Worm (Caenorhabditis elegans) whole organism, L4 larva: ENCODE data around the gene scl-26.

ENCODE experiments used
- aly-2 ChIP-seq: sonication (generic microtip); optimal IDR thresholded peaks from 2 replicates; lab custom pipeline; 2018; ENCODE audit warnings: missing biosample characterization, missing genetic modification characterization
- dmd-9 ChIP-seq: fragments of 200-800 bp; sonication (Bioruptor generic); IDR thresholded peaks from 2 replicates; pipeline ENCODE4 v1.3.6; 2022; ENCODE audit warnings: missing genetic modification reagents, missing genetic modification characterization, missing compliant biosample characterization
- egl-43 ChIP-seq: fragments of 200-800 bp; sonication (Bioruptor generic); IDR thresholded peaks from 2 replicates; pipeline ENCODE4 v1.3.6; 2022; ENCODE audit warnings: missing genetic modification reagents, missing genetic modification characterization, missing compliant biosample characterization
- lin-13 ChIP-seq: fragments of 150-350 bp; optimal IDR thresholded peaks from 2 replicates; lab custom pipeline; 2014; ENCODE audit warnings: missing biosample characterization, missing genetic modification reagents, missing genetic modification characterization
- lin-39 ChIP-seq: fragments of 150-350 bp; optimal IDR thresholded peaks from 2 replicates; lab custom pipeline; 2014; ENCODE audit warnings: missing biosample characterization, missing genetic modification reagents, missing genetic modification characterization
- mdl-1 ChIP-seq, 2 experiments: fragments of 150-350 bp in 1 of 2; sonication (generic microtip) in 1 of 2; optimal IDR thresholded peaks; 2 replicates each; lab custom pipeline; 2014 to 2017; ENCODE audit warnings: missing biosample characterization in 2 of 2, missing genetic modification characterization in 2 of 2
- mdt-29 ChIP-seq: fragments of 200-800 bp; sonication (Bioruptor generic); IDR thresholded peaks from 2 replicates; pipeline ENCODE4 v1.3.6; 2022; ENCODE audit warnings: missing genetic modification reagents, missing genetic modification characterization, missing compliant biosample characterization
- mxl-2 ChIP-seq: fragments of 200-800 bp; sonication (Bioruptor generic); conservative IDR thresholded peaks from 2 replicates; pipeline ENCODE4 v1.3.6; 2022; ENCODE audit warnings: missing genetic modification reagents, missing genetic modification characterization, missing compliant biosample characterization
- nhr-237 ChIP-seq: sonication (generic microtip); optimal IDR thresholded peaks from 2 replicates; lab custom pipeline; 2017; ENCODE audit warnings: missing biosample characterization, missing genetic modification characterization
- pha-4 ChIP-seq, 2 experiments: fragments of 150-350 bp in 1 of 2; fragments of 200-800 bp in 1 of 2; sonication (Bioruptor generic) in 1 of 2; IDR thresholded peaks in 1 of 2; optimal IDR thresholded peaks in 1 of 2; 2 replicates each; pipeline versions ENCODE4 v1.3.6 to Lab custom; 2014 to 2022; ENCODE audit warnings: missing genetic modification characterization in 2 of 2, missing genetic modification reagents in 2 of 2, missing biosample characterization in 1 of 2, missing compliant biosample characterization in 1 of 2
- zag-1 ChIP-seq: fragments of 150-350 bp; optimal IDR thresholded peaks from 2 replicates; lab custom pipeline; 2014; ENCODE audit warnings: missing biosample characterization, missing genetic modification characterization

DNA sequence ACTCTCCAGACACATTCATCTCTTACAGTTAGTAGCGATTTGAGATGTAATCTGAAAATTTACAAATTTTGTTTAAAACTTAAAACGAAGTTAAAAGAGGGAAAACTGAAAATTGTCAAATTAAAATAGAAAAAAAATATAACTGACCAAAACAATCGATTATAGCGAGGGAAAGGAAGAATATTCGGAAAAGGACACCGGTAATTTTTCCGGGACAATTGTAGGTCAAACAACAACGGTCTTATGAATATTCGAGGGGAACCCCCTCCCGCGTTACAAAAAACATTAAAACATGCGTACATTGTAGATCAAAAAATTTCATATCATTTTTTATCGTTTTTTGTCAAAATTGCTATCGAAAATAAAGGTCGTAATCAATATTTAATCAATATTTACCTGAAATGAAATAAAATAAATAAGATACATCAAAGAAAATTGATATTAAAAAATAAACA, 20.7 kb upstream of the scl-26 start, which contains the start of gene C50E3.12:
- no peak for TF ChIP-seq lin-39 (tag; lab: Kevin White, UChicago)
- no peak for TF ChIP-seq aly-2 (tag; lab: Kevin White, UChicago)
- TF ChIP-seq lin-13 (GFP tag; lab: Kevin White, UChicago), result no peak
- no peak for TF ChIP-seq mdl-1 (tag; optimal IDR thresholded peaks at IDR 0.05; lab: Kevin White, UChicago)
- TF ChIP-seq dmd-9 (GFP tag; lab: Robert Waterston, UW), result no peak
- no peak for TF ChIP-seq pha-4 (GFP tag; IDR thresholded peaks at IDR 0.05; lab: Robert Waterston, UW)
- TF ChIP-seq pha-4 (tag; optimal IDR thresholded peaks at IDR 0.05; lab: Kevin White, UChicago), result no peak
- no peak for TF ChIP-seq zag-1 (tag; lab: Kevin White, UChicago)
- no peak for TF ChIP-seq nhr-237 (tag; lab: Kevin White, UChicago)
- TF ChIP-seq egl-43 (GFP tag; lab: Robert Waterston, UW), result no peak
- no peak for TF ChIP-seq mxl-2 (GFP tag; lab: Robert Waterston, UW)
- TF ChIP-seq mdt-29 (GFP tag; lab: Robert Waterston, UW), result no peak
